Worm (Caenorhabditis elegans): ENCODE data around the gene srx-51.

ce11 chrV:15327745-15328447 lies 46.2 kb downstream of the srx-51 start, which contains the start of gene ZK1037.6:
- TF ChIP-seq ama-1 (optimal IDR thresholded peaks at IDR 0.05) = no peak
- no peak for TF ChIP-seq ces-1 (GFP tag; optimal IDR thresholded peaks at IDR 0.05)
- no peak for TF ChIP-seq mes-2 (tag; optimal IDR thresholded peaks at IDR 0.05; ENCODE audit: poor library complexity, severe bottlenecking)
- no peak for TF ChIP-seq ctbp-1 (GFP tag; IDR thresholded peaks at IDR 0.05)

Measured in whole organism, L4 larva.